Worm (Caenorhabditis elegans) whole organism, L2 larva: ENCODE measurements around the gene col-117.

ENCODE experiments used
- ceh-82 ChIP-seq: fragments of 150-350 bp; optimal IDR thresholded peaks from 2 replicates; lab custom pipeline; 2014; ENCODE audit warnings: missing biosample characterization, missing genetic modification characterization
- mdl-1 ChIP-seq, 2 experiments: fragments of 150-350 bp in 1 of 2; sonication (generic microtip) in 1 of 2; optimal IDR thresholded peaks; 2 replicates each; lab custom pipeline; 2017; ENCODE audit warnings: missing biosample characterization in 2 of 2, missing genetic modification characterization in 2 of 2
- nhr-11 ChIP-seq: fragments of 150-350 bp; optimal IDR thresholded peaks from 2 replicates; lab custom pipeline; 2014; ENCODE audit warnings: missing biosample characterization, missing genetic modification characterization
- nhr-25 ChIP-seq: fragments of 150-350 bp; sonication (generic microtip); optimal IDR thresholded peaks from 3 replicates; lab custom pipeline; 2014; ENCODE audit warnings: missing biosample characterization, missing genetic modification characterization
- unc-62 ChIP-seq: fragments of 150-350 bp; optimal IDR thresholded peaks from 2 replicates; lab custom pipeline; 2014; ENCODE audit warnings: missing biosample characterization, missing genetic modification reagents, missing genetic modification characterization
- ztf-1 ChIP-seq: fragments of 200-800 bp; sonication (Bioruptor generic); conservative IDR thresholded peaks from 2 replicates; pipeline ENCODE4 v1.3.6; 2022; ENCODE audit warnings: missing genetic modification characterization, missing compliant biosample characterization

DNA sequence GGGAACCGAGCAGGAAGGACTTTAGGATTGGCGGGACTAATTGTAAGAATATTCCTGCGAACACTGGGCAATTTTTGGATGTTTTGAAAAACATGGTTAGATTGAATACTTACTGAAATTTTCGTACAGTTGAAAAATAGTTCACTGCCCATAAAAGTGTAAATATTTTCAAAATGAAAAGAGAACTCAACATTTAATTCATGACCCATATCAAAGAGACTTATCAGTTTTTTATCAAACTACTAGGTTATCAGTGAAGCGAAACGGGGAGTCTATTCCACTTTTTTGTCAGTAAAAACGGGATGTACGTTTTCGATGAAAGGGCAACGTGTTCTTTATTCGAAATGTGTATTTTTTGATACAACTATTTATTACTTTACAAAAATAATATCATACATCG lies 21.9 kb upstream of the col-117 start:
- TF ChIP-seq ceh-82 (no peak), nhr-11 (tag; lab: Kevin White, UChicago) (no peak), unc-62 (GFP tag; lab: Kevin White, UChicago) (no peak), ztf-1 (GFP tag; lab: Robert Waterston, UW) (no peak), mdl-1 (tag; optimal IDR thresholded peaks at IDR 0.05; lab: Kevin White, UChicago) (no peak), nhr-25 (no peak)
